Fruit fly (Drosophila melanogaster) whole organism, embryonic: Measurements from ENCODE around the gene Tctp.
A peak's percentile ranks its signal among the peaks of the same experiment; 100 is the strongest.

Experiments
- CG11085 ChIP-seq: fragments of 200-800 bp; sonication (Bioruptor generic); IDR thresholded peaks from 2 replicates; pipeline ENCODE4 v1.3.6; 2022; ENCODE audit warnings: missing biosample characterization, missing genetic modification characterization
- CG11560 ChIP-seq: fragments of 200-800 bp; sonication (Bioruptor generic); IDR thresholded peaks from 3 replicates; pipeline ENCODE4 v1.3.6; 2022; ENCODE audit warnings: missing biosample characterization, missing genetic modification characterization
- CG11723 ChIP-seq: fragments of 200-800 bp; sonication (Bioruptor generic); optimal IDR thresholded peaks from 2 replicates; lab custom pipeline; 2017; ENCODE audit warnings: missing biosample characterization, mild to moderate bottlenecking, missing genetic modification characterization
- CG1233 ChIP-seq: fragments of 200-800 bp; sonication (Bioruptor generic); optimal IDR thresholded peaks from 4 replicates; lab custom pipeline; 2018; ENCODE audit warnings: missing biosample characterization, mild to moderate bottlenecking, missing genetic modification characterization
- CG1529 ChIP-seq: fragments of 200-800 bp; sonication (Bioruptor generic); optimal IDR thresholded peaks from 3 replicates; lab custom pipeline; 2018; ENCODE audit warnings: missing biosample characterization, missing genetic modification characterization
- CG16863 ChIP-seq: fragments of 200-800 bp; sonication (Bioruptor generic); optimal IDR thresholded peaks from 3 replicates; lab custom pipeline; 2016; ENCODE audit warnings: missing biosample characterization, missing genetic modification characterization
- CG18262 ChIP-seq: fragments of 200-800 bp; optimal IDR thresholded peaks from 3 replicates; lab custom pipeline; 2019; ENCODE audit warnings: missing biosample characterization, mild to moderate bottlenecking, missing genetic modification characterization, moderate library complexity
- CG2116 ChIP-seq: fragments of 200-800 bp; sonication (Bioruptor generic); optimal IDR thresholded peaks from 3 replicates; lab custom pipeline; 2018; ENCODE audit warnings: missing biosample characterization, mild to moderate bottlenecking, missing genetic modification characterization
- CG2120 ChIP-seq: fragments of 200-800 bp; sonication (Bioruptor generic); optimal IDR thresholded peaks from 3 replicates; lab custom pipeline; 2016; ENCODE audit warnings: missing biosample characterization, missing genetic modification characterization
- CG2678 ChIP-seq: fragments of 200-800 bp; sonication (Bioruptor generic); optimal IDR thresholded peaks from 3 replicates; lab custom pipeline; 2019; ENCODE audit warnings: missing biosample characterization, mild to moderate bottlenecking, missing genetic modification characterization, moderate library complexity
- CG34224 ChIP-seq: fragments of 200-800 bp; sonication (Bioruptor generic); IDR thresholded peaks from 3 replicates; pipeline ENCODE4 v1.3.6; 2022; ENCODE audit warnings: missing biosample characterization, missing genetic modification characterization; ENCODE audit not compliant: partially characterized antibody
- CG4820 ChIP-seq: fragments of 200-800 bp; sonication (Bioruptor generic); optimal IDR thresholded peaks from 3 replicates; lab custom pipeline; 2016; ENCODE audit warnings: missing biosample characterization, missing genetic modification characterization
- CG6254 ChIP-seq: fragments of 200-800 bp; sonication (Bioruptor generic); optimal IDR thresholded peaks from 3 replicates; lab custom pipeline; 2017; ENCODE audit warnings: mild to moderate bottlenecking, missing biosample characterization, missing genetic modification reagents, missing genetic modification characterization
- CG6689 ChIP-seq: fragments of 200-800 bp; sonication (Bioruptor generic); IDR thresholded peaks from 2 replicates; pipeline ENCODE4 v1.3.6; 2022; ENCODE audit warnings: missing biosample characterization, missing genetic modification characterization
- CG6813 ChIP-seq: fragments of 200-800 bp; sonication (Bioruptor generic); optimal IDR thresholded peaks from 2 replicates; lab custom pipeline; 2017; ENCODE audit warnings: missing biosample characterization, missing genetic modification characterization, mild to moderate bottlenecking, moderate library complexity, missing genetic modification reagents
- CG7372 ChIP-seq: fragments of 200-800 bp; sonication (Bioruptor generic); IDR thresholded peaks from 2 replicates; pipeline ENCODE4 v1.3.6; 2022; ENCODE audit warnings: missing biosample characterization, missing genetic modification characterization
- CG9797 ChIP-seq: fragments of 200-800 bp; sonication (Bioruptor generic); optimal IDR thresholded peaks from 3 replicates; lab custom pipeline; 2018; ENCODE audit warnings: missing biosample characterization, mild to moderate bottlenecking, missing genetic modification characterization
- D19A ChIP-seq: fragments of 200-800 bp; optimal IDR thresholded peaks from 3 replicates; lab custom pipeline; 2019; ENCODE audit warnings: missing biosample characterization, mild to moderate bottlenecking, missing genetic modification characterization, moderate library complexity
- D19B ChIP-seq: fragments of 200-800 bp; sonication (Bioruptor generic); optimal IDR thresholded peaks from 2 replicates; lab custom pipeline; 2017; ENCODE audit warnings: missing biosample characterization, mild to moderate bottlenecking, missing genetic modification characterization
- Doc2 ChIP-seq: fragments of 200-800 bp; sonication (Bioruptor generic); IDR thresholded peaks from 2 replicates; pipeline ENCODE4 v1.3.6; 2022; ENCODE audit warnings: missing biosample characterization, missing genetic modification characterization
- Drgx ChIP-seq: fragments of 200-800 bp; sonication (Bioruptor generic); IDR thresholded peaks from 2 replicates; pipeline ENCODE4 v1.3.6; 2022; ENCODE audit warnings: missing biosample characterization, missing genetic modification characterization
- Eip74EF ChIP-seq, 2 experiments: fragments of 200-800 bp in 1 of 2; fragments of >200 bp in 1 of 2; sonication (Bioruptor generic) in 1 of 2; optimal IDR thresholded peaks; 2 replicates each; lab custom pipeline; 2017 to 2019; ENCODE audit warnings: missing biosample characterization in 2 of 2, missing genetic modification characterization in 2 of 2, mild to moderate bottlenecking in 1 of 2, moderate library complexity in 1 of 2
- Elba2 ChIP-seq: fragments of 200-800 bp; sonication (Bioruptor generic); optimal IDR thresholded peaks from 3 replicates; lab custom pipeline; 2016; ENCODE audit warnings: missing biosample characterization, missing genetic modification characterization
- Gsc ChIP-seq: fragments of 200-800 bp; sonication (Bioruptor generic); IDR thresholded peaks from 2 replicates; pipeline ENCODE4 v1.3.6; 2022; ENCODE audit warnings: missing biosample characterization, missing genetic modification characterization
- Hmx ChIP-seq: fragments of 200-800 bp; sonication (Bioruptor generic); optimal IDR thresholded peaks from 2 replicates; lab custom pipeline; 2016; ENCODE audit warnings: missing biosample characterization, missing genetic modification characterization
- Hr3 ChIP-seq: fragments of 200-800 bp; sonication (Bioruptor generic); optimal IDR thresholded peaks from 3 replicates; lab custom pipeline; 2016; ENCODE audit warnings: missing biosample characterization, missing genetic modification characterization
- Taf1 ChIP-seq: fragments of 200-800 bp; sonication (Bioruptor generic); IDR thresholded peaks from 2 replicates; pipeline ENCODE4 v1.3.6; 2022; ENCODE audit warnings: missing biosample characterization, missing genetic modification characterization
- Vsx1 ChIP-seq: fragments of 200-800 bp; sonication (Bioruptor generic); optimal IDR thresholded peaks from 2 replicates; lab custom pipeline; 2017; ENCODE audit warnings: missing biosample characterization, mild to moderate bottlenecking, missing genetic modification characterization, missing genetic modification reagents
- ab ChIP-seq: fragments of 200-800 bp; sonication (Bioruptor generic); optimal IDR thresholded peaks from 2 replicates; lab custom pipeline; 2016; ENCODE audit warnings: missing biosample characterization, missing genetic modification characterization
- ash1 ChIP-seq: fragments of 200-800 bp; sonication (Bioruptor generic); optimal IDR thresholded peaks from 2 replicates; lab custom pipeline; 2018; ENCODE audit warnings: missing biosample characterization, mild to moderate bottlenecking, missing genetic modification characterization
- bbx ChIP-seq: fragments of 200-800 bp; sonication (Bioruptor generic); IDR thresholded peaks from 2 replicates; pipeline ENCODE4 v1.3.6; 2022; ENCODE audit warnings: missing biosample characterization, missing genetic modification characterization; ENCODE audit not compliant: partially characterized antibody
- bigmax ChIP-seq: fragments of 200-800 bp; sonication (Bioruptor generic); optimal IDR thresholded peaks from 2 replicates; lab custom pipeline; 2018; ENCODE audit warnings: missing biosample characterization, mild to moderate bottlenecking, missing genetic modification characterization
- cwo ChIP-seq: fragments of 200-800 bp; sonication (Bioruptor generic); optimal IDR thresholded peaks from 3 replicates; lab custom pipeline; 2017; ENCODE audit warnings: missing biosample characterization, missing genetic modification characterization, mild to moderate bottlenecking, moderate library complexity, missing genetic modification reagents
- dpn ChIP-seq, 2 experiments: fragments of 200-800 bp; sonication (Bioruptor generic); optimal IDR thresholded peaks; 3 replicates each; lab custom pipeline; 2016; ENCODE audit warnings: missing biosample characterization in 2 of 2, missing genetic modification characterization in 2 of 2
- en ChIP-seq: fragments of 200-800 bp; sonication (Bioruptor generic); optimal IDR thresholded peaks from 2 replicates; lab custom pipeline; 2016; ENCODE audit warnings: missing biosample characterization, missing genetic modification characterization
- esg ChIP-seq: fragments of 200-800 bp; sonication (Bioruptor generic); conservative IDR thresholded peaks from 2 replicates; pipeline ENCODE4 v1.3.6; 2022; ENCODE audit warnings: missing biosample characterization, missing genetic modification characterization
- gcm2 ChIP-seq: fragments of 200-800 bp; sonication (Bioruptor generic); optimal IDR thresholded peaks from 2 replicates; lab custom pipeline; 2016; ENCODE audit warnings: missing biosample characterization, missing genetic modification characterization
- hbn ChIP-seq: fragments of 200-800 bp; sonication (Bioruptor generic); IDR thresholded peaks from 2 replicates; pipeline ENCODE4 v1.3.6; 2022; ENCODE audit warnings: missing biosample characterization, missing genetic modification characterization; ENCODE audit not compliant: partially characterized antibody
- hkb ChIP-seq, 2 experiments: fragments of 200-800 bp in 1 of 2; fragments of >200 bp in 1 of 2; sonication (Bioruptor generic) in 1 of 2; IDR thresholded peaks in 1 of 2; optimal IDR thresholded peaks in 1 of 2; 2 replicates each; pipeline versions ENCODE4 v1.3.6 to Lab custom; 2017 to 2022; ENCODE audit warnings: missing biosample characterization in 1 of 2, missing genetic modification characterization in 1 of 2
- lab ChIP-seq: fragments of 200-800 bp; sonication (Bioruptor generic); optimal IDR thresholded peaks from 3 replicates; lab custom pipeline; 2017; ENCODE audit warnings: missing biosample characterization, missing genetic modification characterization, mild to moderate bottlenecking, moderate library complexity, missing genetic modification reagents
- nerfin-2 ChIP-seq: fragments of 200-800 bp; sonication (Bioruptor generic); IDR thresholded peaks from 2 replicates; pipeline ENCODE4 v1.3.6; 2022; ENCODE audit warnings: missing biosample characterization, missing genetic modification characterization; ENCODE audit not compliant: partially characterized antibody
- pfk ChIP-seq: fragments of 200-800 bp; sonication (Bioruptor generic); optimal IDR thresholded peaks from 2 replicates; lab custom pipeline; 2018; ENCODE audit warnings: missing biosample characterization, mild to moderate bottlenecking, missing genetic modification characterization, moderate library complexity
- salm ChIP-seq: fragments of 200-800 bp; sonication (Bioruptor generic); optimal IDR thresholded peaks from 2 replicates; lab custom pipeline; 2018; ENCODE audit warnings: missing biosample characterization, mild to moderate bottlenecking, missing genetic modification characterization
- sens-2 ChIP-seq: fragments of 200-800 bp; sonication (Bioruptor generic); IDR thresholded peaks from 2 replicates; pipeline ENCODE4 v1.3.6; 2022; ENCODE audit warnings: missing biosample characterization, missing genetic modification characterization
- tio ChIP-seq: fragments of 200-800 bp; sonication (Bioruptor generic); optimal IDR thresholded peaks from 2 replicates; lab custom pipeline; 2017; ENCODE audit warnings: missing biosample characterization, missing genetic modification characterization, inconsistent platforms
- tll ChIP-seq, 2 experiments: fragments of 200-800 bp in 1 of 2; fragments of >200 bp in 1 of 2; sonication (Bioruptor generic) in 1 of 2; optimal IDR thresholded peaks; 2 replicates each; lab custom pipeline; 2017 to 2019; ENCODE audit warnings: missing biosample characterization in 2 of 2, missing genetic modification characterization in 2 of 2, mild to moderate bottlenecking in 1 of 2, moderate library complexity in 1 of 2
- toy ChIP-seq: fragments of 200-800 bp; sonication (Bioruptor generic); IDR thresholded peaks from 2 replicates; pipeline ENCODE4 v1.3.6; 2022; ENCODE audit warnings: missing biosample characterization, missing genetic modification characterization
- usp ChIP-seq: fragments of >200 bp; optimal IDR thresholded peaks from 2 replicates; lab custom pipeline; 2017; ENCODE audit warnings: missing biosample characterization, missing genetic modification characterization
- z ChIP-seq: fragments of 200-800 bp; sonication (Bioruptor generic); IDR thresholded peaks from 3 replicates; pipeline ENCODE4 v1.3.6; 2022; ENCODE audit warnings: missing biosample characterization, missing genetic modification characterization

Gene Tctp

DNA sequence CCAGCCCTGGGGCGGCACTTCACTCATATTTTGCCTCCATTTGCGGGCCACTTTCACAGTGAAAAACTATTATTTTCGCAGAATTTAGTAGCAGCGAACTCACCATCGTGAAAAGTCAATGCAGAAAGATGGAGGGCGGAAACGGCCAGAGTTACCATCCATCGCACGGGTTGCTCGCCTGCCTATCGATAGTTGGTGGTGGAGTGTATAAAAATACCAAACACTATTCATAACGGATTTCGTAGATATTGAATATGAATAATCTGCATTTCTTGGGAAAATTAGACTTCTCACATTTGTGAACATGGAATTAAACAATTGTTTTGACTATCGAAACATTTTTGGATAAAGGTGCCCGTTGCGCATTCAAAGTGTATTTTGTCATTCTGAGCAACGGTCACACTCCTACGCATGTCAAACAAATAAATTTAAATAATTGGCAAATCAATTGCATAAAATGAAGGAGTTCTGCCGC is 6.1 kb downstream of the Tctp start, which contains the start of the genes RpS25 and CG4820 (continued):
- peak; percentile 85 for TF ChIP-seq CG2678 (tag; lab: Kevin White, UChicago)
- peak; percentile 88 for TF ChIP-seq CG34224 (GFP tag; lab: Robert Waterston, UW)
- TF ChIP-seq cwo (GFP tag; lab: Kevin White, UChicago) = peak; percentile 73
- TF ChIP-seq CG18262 (tag; lab: Kevin White, UChicago) = peak; percentile 81
- TF ChIP-seq CG11723 (GFP tag; lab: Kevin White, UChicago) = peak; percentile 88
- TF ChIP-seq Taf1 (GFP tag; lab: Robert Waterston, UW) = peak; percentile 51; the same call in 1 of the 2 replicates
- TF ChIP-seq CG2120 = peak; percentile 78
- TF ChIP-seq D19B = peak; percentile 75
- peak; percentile 97 for TF ChIP-seq lab (GFP tag; lab: Kevin White, UChicago)
- peak; percentile 83 for TF ChIP-seq hbn (GFP tag; lab: Robert Waterston, UW)
- TF ChIP-seq CG16863 (GFP tag; lab: Kevin White, UChicago) = peak; percentile 90
- no peak for TF ChIP-seq usp
- TF ChIP-seq en = peak; percentile 88
- TF ChIP-seq Hmx = peak; percentile 25
- no peak for TF ChIP-seq Gsc (GFP tag; lab: Robert Waterston, UW)
- TF ChIP-seq CG9797 (GFP tag; lab: Kevin White, UChicago) = peak; percentile 99
- peak; percentile 93 for TF ChIP-seq ash1 (GFP tag; lab: Kevin White, UChicago)
- peak; percentile 50 for TF ChIP-seq Doc2 (GFP tag; lab: Robert Waterston, UW)
- peak; percentile 72 for TF ChIP-seq nerfin-2 (GFP tag; lab: Robert Waterston, UW)
- TF ChIP-seq Vsx1 = peak; percentile 90
- 0 out of 3 replicates have a peak, but pooled peaks have one; percentile 54 for TF ChIP-seq z (GFP tag; lab: Robert Waterston, UW)
- peak; percentile 80 to 94 for TF ChIP-seq dpn (GFP tag; optimal IDR thresholded peaks at IDR 0.05; lab: Kevin White, UChicago)
- TF ChIP-seq gcm2 (GFP tag; lab: Kevin White, UChicago) = peak; percentile 86
- peak; percentile 40 to 90 for TF ChIP-seq tll (GFP tag; optimal IDR thresholded peaks at IDR 0.05; lab: Kevin White, UChicago)
- TF ChIP-seq CG11560 (tag; lab: Robert Waterston, UW) = peak; percentile 54; the same call in 2 of the 3 replicates
- TF ChIP-seq sens-2 (GFP tag; lab: Robert Waterston, UW) = peak; percentile 89
- TF ChIP-seq CG6689 = peak; percentile 96
- peak; percentile 85 for TF ChIP-seq CG1529 (GFP tag; lab: Kevin White, UChicago)
- TF ChIP-seq CG1233 (GFP tag; lab: Kevin White, UChicago) = peak; percentile 94
- TF ChIP-seq toy (GFP tag; lab: Robert Waterston, UW) = peak; percentile 36; the same call in 1 of the 2 replicates
- TF ChIP-seq Drgx = peak; percentile 60
- TF ChIP-seq salm (tag; lab: Kevin White, UChicago) = peak; percentile 85
- TF ChIP-seq bbx (GFP tag; lab: Robert Waterston, UW) = peak; percentile 70
- TF ChIP-seq CG11085 (GFP tag; lab: Robert Waterston, UW) = peak; percentile 82
- peak; percentile 82 for TF ChIP-seq CG7372 (GFP tag; lab: Robert Waterston, UW)
- TF ChIP-seq pfk (GFP tag; lab: Kevin White, UChicago) = peak; percentile 84
- peak; percentile 74 for TF ChIP-seq CG6254 (GFP tag; lab: Kevin White, UChicago)
- TF ChIP-seq CG4820 (GFP tag; lab: Kevin White, UChicago) = peak; percentile 94
- TF ChIP-seq esg (GFP tag; lab: Robert Waterston, UW) = peak; percentile 29; the same call in 1 of the 2 replicates
- TF ChIP-seq Eip74EF (GFP tag; optimal IDR thresholded peaks at IDR 0.05; lab: Kevin White, UChicago) = peak in 1 of 2 experiments; percentile 84
- peak; percentile 92 for TF ChIP-seq CG6813 (GFP tag; lab: Kevin White, UChicago)
- peak; percentile 92 for TF ChIP-seq bigmax (GFP tag; lab: Kevin White, UChicago)
- no peak for TF ChIP-seq ab (GFP tag; lab: Kevin White, UChicago)
- peak; percentile 52 for TF ChIP-seq Elba2
- TF ChIP-seq Hr3 (GFP tag; lab: Kevin White, UChicago) = peak; percentile 71
- TF ChIP-seq hkb (optimal IDR thresholded peaks at IDR 0.05; lab: Kevin White, UChicago) = peak; percentile 92
- peak; percentile 90 for TF ChIP-seq hkb (GFP tag; IDR thresholded peaks at IDR 0.05; lab: Robert Waterston, UW)
- TF ChIP-seq D19A (tag; lab: Kevin White, UChicago) = peak; percentile 65
- TF ChIP-seq CG2116 (GFP tag; lab: Kevin White, UChicago) = peak; percentile 95
- no peak for TF ChIP-seq tio (GFP tag; lab: Kevin White, UChicago)
